Worm (Caenorhabditis elegans) whole organism, young adult: ENCODE results near the gene ZK455.5.

Experiments used
- F52B5.7 ChIP-seq: sonication (generic microtip); optimal IDR thresholded peaks from 2 replicates; lab custom pipeline; 2016; ENCODE audit warnings: mild to moderate bottlenecking, missing genetic modification characterization, missing compliant biosample characterization
- cebp-1 ChIP-seq, 2 experiments: fragments of 200-800 bp in 1 of 2; sonication (Bioruptor generic) in 1 of 2; sonication (generic microtip) in 1 of 2; IDR thresholded peaks in 1 of 2; optimal IDR thresholded peaks in 1 of 2; 2 replicates each; pipeline versions ENCODE4 v1.3.6 to Lab custom; 2017 to 2022; ENCODE audit warnings: missing compliant biosample characterization in 2 of 2, missing genetic modification characterization in 2 of 2, mild to moderate bottlenecking in 1 of 2, missing genetic modification reagents in 1 of 2, moderate library complexity in 1 of 2
- cebp-2 ChIP-seq: fragments of 200-800 bp; sonication (Bioruptor generic); IDR thresholded peaks from 2 replicates; pipeline ENCODE4 v1.3.6; 2022; ENCODE audit warnings: missing genetic modification characterization, missing compliant biosample characterization
- ceh-79 ChIP-seq: sonication (generic microtip); optimal IDR thresholded peaks from 2 replicates; lab custom pipeline; 2017; ENCODE audit warnings: mild to moderate bottlenecking, missing genetic modification characterization, missing compliant biosample characterization
- ets-4 ChIP-seq: fragments of 200-800 bp; sonication (Bioruptor generic); optimal IDR thresholded peaks from 2 replicates; lab custom pipeline; 2018; ENCODE audit warnings: mild to moderate bottlenecking, missing genetic modification characterization, missing compliant biosample characterization
- snpc-4 ChIP-seq, 5 experiments: fragments of 150-350 bp in 1 of 5; sonication (generic microtip) in 4 of 5; optimal IDR thresholded peaks; 2 replicates each; lab custom pipeline; 2014 to 2018; ENCODE audit warnings: missing genetic modification characterization in 5 of 5, missing biosample characterization in 3 of 5, antibody characterized with exemption in 2 of 5, mild to moderate bottlenecking in 2 of 5, missing compliant biosample characterization in 2 of 5, missing genotype in 2 of 5, moderate library complexity in 2 of 5, missing genetic modification reagents in 1 of 5
- zim-3 ChIP-seq: sonication (generic microtip); optimal IDR thresholded peaks from 2 replicates; lab custom pipeline; 2017; ENCODE audit warnings: mild to moderate bottlenecking, missing genetic modification characterization, moderate library complexity, missing compliant biosample characterization

DNA sequence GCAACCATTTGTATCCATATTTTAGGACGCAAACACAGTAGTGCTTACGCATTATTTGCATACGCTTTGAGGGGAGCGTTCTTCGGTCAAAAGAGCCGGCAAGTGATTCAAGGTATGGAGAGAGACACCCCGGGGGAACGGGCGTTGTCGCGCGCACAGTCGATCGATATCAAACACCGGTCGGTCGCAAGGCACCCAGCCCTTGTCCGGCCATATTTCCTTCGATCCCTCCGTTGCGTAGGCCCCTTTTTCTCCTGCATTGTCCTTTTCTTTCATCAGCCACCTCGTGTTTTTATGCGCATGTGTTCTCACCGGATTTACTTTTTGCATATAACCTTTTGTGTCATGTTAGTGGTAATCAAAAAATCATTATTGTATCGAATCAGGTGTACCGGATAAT lies 39.3 kb upstream of the ZK455.5 start:
- TF ChIP-seq cebp-1 (GFP tag; IDR thresholded peaks at IDR 0.05; lab: Robert Waterston, UW) (no peak), cebp-1 (tag; optimal IDR thresholded peaks at IDR 0.05; lab: Kevin White, UChicago) (no peak), ets-4 (GFP tag; lab: Kevin White, UChicago) (no peak), zim-3 (tag; lab: Kevin White, UChicago) (no peak), F52B5.7 (tag; lab: Kevin White, UChicago) (no peak), ceh-79 (tag; lab: Kevin White, UChicago) (no peak), cebp-2 (GFP tag; lab: Robert Waterston, UW) (no peak), snpc-4 (GFP tag; optimal IDR thresholded peaks at IDR 0.05; lab: Kevin White, UChicago) (no peak), snpc-4 (tag; optimal IDR thresholded peaks at IDR 0.05; lab: Kevin White, UChicago) (no peak)
